Worm (Caenorhabditis elegans) whole organism, L4/young adult: ENCODE results near the gene algn-8.

Experiments used
- W03F9.2 ChIP-seq: fragments of 150-350 bp; optimal IDR thresholded peaks from 2 replicates; lab custom pipeline; 2014; ENCODE audit warnings: missing biosample characterization, missing genetic modification characterization
- dao-5 ChIP-seq: sonication (generic microtip); optimal IDR thresholded peaks from 2 replicates; lab custom pipeline; 2016; ENCODE audit warnings: missing genotype, missing genetic modification characterization, moderate library complexity, missing compliant biosample characterization
- him-1 ChIP-seq: sonication (generic microtip); optimal IDR thresholded peaks from 2 replicates; lab custom pipeline; 2016; ENCODE audit warnings: missing genotype, missing genetic modification reagents, missing genetic modification characterization, missing compliant biosample characterization

DNA sequence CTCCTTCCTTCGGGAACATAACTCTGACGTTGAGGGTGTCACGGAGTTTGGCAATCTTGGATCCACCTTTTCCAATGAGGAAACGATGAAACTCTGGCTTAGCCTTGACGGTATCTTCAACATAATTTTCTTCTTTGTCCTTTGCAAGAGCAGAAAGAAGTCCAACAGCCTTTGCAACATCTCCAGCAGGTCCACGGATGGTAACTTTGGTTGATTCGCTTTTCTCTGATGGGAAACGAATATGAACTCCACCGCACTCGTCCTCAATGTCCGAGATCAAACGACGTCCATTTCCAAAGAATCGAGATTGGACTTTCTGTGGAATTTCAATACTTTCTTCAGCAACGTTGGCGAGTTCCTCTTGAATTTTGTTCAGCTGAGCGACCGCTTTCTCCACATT lies 2.3 kb upstream of the algn-8 start:
- TF ChIP-seq him-1 (tag; lab: Kevin White, UChicago), result no peak
- no peak for TF ChIP-seq dao-5
- no peak for TF ChIP-seq W03F9.2 (tag; lab: Kevin White, UChicago)
